Worm (Caenorhabditis elegans) whole organism, L1 larva: ENCODE measurements around the gene ssq-1.

Source experiments
- C34B4.2 ChIP-seq: sonication (generic microtip); optimal IDR thresholded peaks from 2 replicates; lab custom pipeline; 2017; ENCODE audit warnings: mild to moderate bottlenecking, missing genetic modification characterization, missing compliant biosample characterization
- F16B12.6 ChIP-seq: fragments of 150-350 bp; optimal IDR thresholded peaks from 2 replicates; lab custom pipeline; 2014; ENCODE audit warnings: missing biosample characterization, missing genetic modification characterization
- alr-1 ChIP-seq: fragments of 200-800 bp; sonication (Bioruptor generic); optimal IDR thresholded peaks from 2 replicates; lab custom pipeline; 2018; ENCODE audit warnings: borderline replicate concordance, mild to moderate bottlenecking, missing genetic modification characterization, missing compliant biosample characterization
- blmp-1 ChIP-seq: fragments of 150-350 bp; optimal IDR thresholded peaks from 2 replicates; lab custom pipeline; 2014; ENCODE audit warnings: missing biosample characterization, missing genetic modification characterization
- ceh-90 ChIP-seq: sonication (generic microtip); optimal IDR thresholded peaks from 2 replicates; lab custom pipeline; 2016; ENCODE audit warnings: missing genetic modification characterization, missing compliant biosample characterization
- dpl-1 ChIP-seq, 3 experiments: fragments of 150-350 bp in 2 of 3; sonication (generic microtip) in 1 of 3; optimal IDR thresholded peaks; 2 replicates each; lab custom pipeline; 2014 to 2017; ENCODE audit warnings: missing biosample characterization in 3 of 3, missing genetic modification characterization in 3 of 3, missing genetic modification reagents in 3 of 3
- efl-1 ChIP-seq, 4 experiments: fragments of 150-350 bp; optimal IDR thresholded peaks in 3 of 4; peaks in 1 of 4; 1 replicate in 1 of 4; 2 replicates in 3 of 4; lab custom pipeline; 2014; ENCODE audit warnings: missing biosample characterization in 2 of 4, missing genetic modification characterization in 2 of 4, missing genetic modification reagents in 2 of 4
- egl-13 ChIP-seq: sonication (generic microtip); optimal IDR thresholded peaks from 2 replicates; lab custom pipeline; 2016; ENCODE audit warnings: missing genotype, missing genetic modification reagents, missing genetic modification characterization, missing compliant biosample characterization
- elt-2 ChIP-seq: sonication (generic microtip); optimal IDR thresholded peaks from 2 replicates; lab custom pipeline; 2016; ENCODE audit warnings: missing genetic modification characterization, mild to moderate bottlenecking, inconsistent platforms, missing compliant biosample characterization, missing genetic modification reagents
- elt-3 ChIP-seq, 6 experiments: fragments of 150-350 bp in 1 of 6; sonication (generic microtip); optimal IDR thresholded peaks; 2 replicates each; lab custom pipeline; 2017 to 2018; ENCODE audit warnings: missing biosample characterization in 6 of 6, missing genetic modification characterization in 6 of 6, inconsistent platforms in 1 of 6
- ets-5 ChIP-seq: fragments of 200-800 bp; sonication (Bioruptor generic); IDR thresholded peaks from 2 replicates; pipeline ENCODE4 v1.3.6; 2022; ENCODE audit warnings: missing genetic modification characterization, missing compliant biosample characterization
- fkh-10 ChIP-seq: sonication (generic microtip); optimal IDR thresholded peaks from 2 replicates; lab custom pipeline; 2017; ENCODE audit warnings: missing biosample characterization, missing genetic modification reagents, missing genetic modification characterization
- fkh-8 ChIP-seq: sonication (generic microtip); optimal IDR thresholded peaks from 2 replicates; lab custom pipeline; 2016; ENCODE audit warnings: mild to moderate bottlenecking, missing genetic modification characterization, missing compliant biosample characterization
- fos-1 ChIP-seq: fragments of 150-350 bp; optimal IDR thresholded peaks from 2 replicates; lab custom pipeline; 2014; ENCODE audit warnings: missing biosample characterization, missing genetic modification characterization
- grh-1 ChIP-seq: fragments of 200-800 bp; sonication (Bioruptor generic); IDR thresholded peaks from 2 replicates; pipeline ENCODE4 v1.3.6; 2022; ENCODE audit warnings: missing genetic modification reagents, missing genetic modification characterization, missing compliant biosample characterization
- hlh-17 ChIP-seq: fragments of 200-800 bp; sonication (Bioruptor generic); optimal IDR thresholded peaks from 2 replicates; lab custom pipeline; 2018; ENCODE audit warnings: missing genetic modification characterization, mild to moderate bottlenecking, missing compliant biosample characterization, moderate library complexity, borderline replicate concordance
- jun-1 ChIP-seq: fragments of 150-350 bp; optimal IDR thresholded peaks from 2 replicates; lab custom pipeline; 2014; ENCODE audit warnings: missing biosample characterization, missing genetic modification reagents, missing genetic modification characterization
- lin-13 ChIP-seq: fragments of 150-350 bp; optimal IDR thresholded peaks from 2 replicates; lab custom pipeline; 2014; ENCODE audit warnings: missing biosample characterization, missing genetic modification reagents, missing genetic modification characterization
- lin-15B ChIP-seq: fragments of 150-350 bp; sonication (generic microtip); optimal IDR thresholded peaks from 3 replicates; lab custom pipeline; 2014; ENCODE audit warnings: missing biosample characterization, missing genetic modification characterization
- lin-35 ChIP-seq, 2 experiments: fragments of 150-350 bp; optimal IDR thresholded peaks; 2 replicates each; lab custom pipeline; 2014; ENCODE audit warnings: missing biosample characterization in 2 of 2, missing genetic modification characterization in 2 of 2, missing genetic modification reagents in 2 of 2
- lsy-2 ChIP-seq, 2 experiments: fragments of 150-350 bp; optimal IDR thresholded peaks; 2 replicates each; lab custom pipeline; 2014; ENCODE audit warnings: missing biosample characterization in 2 of 2, missing genetic modification characterization in 2 of 2
- mdl-1 ChIP-seq, 2 experiments: fragments of 150-350 bp; optimal IDR thresholded peaks; 2 replicates each; lab custom pipeline; 2014 to 2017; ENCODE audit warnings: missing biosample characterization in 2 of 2, missing genetic modification characterization in 2 of 2, inconsistent platforms in 1 of 2
- mef-2 ChIP-seq: fragments of 150-350 bp; optimal IDR thresholded peaks from 2 replicates; lab custom pipeline; 2014; ENCODE audit warnings: missing biosample characterization, missing genetic modification characterization
- mep-1 ChIP-seq: fragments of 150-350 bp; optimal IDR thresholded peaks from 2 replicates; lab custom pipeline; 2014; ENCODE audit warnings: missing biosample characterization, missing genetic modification characterization
- nhr-20 ChIP-seq: sonication (generic microtip); optimal IDR thresholded peaks from 2 replicates; lab custom pipeline; 2016; ENCODE audit warnings: mild to moderate bottlenecking, missing genetic modification characterization, missing compliant biosample characterization
- nhr-237 ChIP-seq: fragments of 150-350 bp; optimal IDR thresholded peaks from 2 replicates; lab custom pipeline; 2014; ENCODE audit warnings: missing biosample characterization, missing genetic modification characterization
- nhr-28 ChIP-seq: fragments of 150-350 bp; optimal IDR thresholded peaks from 2 replicates; lab custom pipeline; 2014; ENCODE audit warnings: missing biosample characterization, missing genetic modification characterization
- nhr-47 ChIP-seq: sonication (generic microtip); optimal IDR thresholded peaks from 2 replicates; lab custom pipeline; 2016; ENCODE audit warnings: mild to moderate bottlenecking, missing genetic modification characterization, moderate library complexity, missing compliant biosample characterization
- nhr-71 ChIP-seq: sonication (generic microtip); optimal IDR thresholded peaks from 2 replicates; lab custom pipeline; 2016; ENCODE audit warnings: mild to moderate bottlenecking, missing genetic modification characterization, moderate library complexity, missing compliant biosample characterization
- nhr-77 ChIP-seq: fragments of 150-350 bp; optimal IDR thresholded peaks from 2 replicates; lab custom pipeline; 2014; ENCODE audit warnings: missing biosample characterization, missing genetic modification characterization
- nhr-84 ChIP-seq: sonication (generic microtip); optimal IDR thresholded peaks from 2 replicates; lab custom pipeline; 2017; ENCODE audit warnings: missing biosample characterization, missing genetic modification characterization
- pag-3 ChIP-seq: sonication (generic microtip); optimal IDR thresholded peaks from 2 replicates; lab custom pipeline; 2017; ENCODE audit warnings: missing genetic modification characterization, mild to moderate bottlenecking, missing compliant biosample characterization, antibody characterized with exemption, borderline replicate concordance; ENCODE audit not compliant: insufficient read depth
- pqm-1 ChIP-seq: sonication (generic microtip); optimal IDR thresholded peaks from 3 replicates; lab custom pipeline; 2017; ENCODE audit warnings: missing biosample characterization, missing genetic modification characterization
- skn-1 ChIP-seq: fragments of 150-350 bp; optimal IDR thresholded peaks from 2 replicates; lab custom pipeline; 2014; ENCODE audit warnings: missing biosample characterization, missing genetic modification characterization
- sox-4 ChIP-seq: sonication (generic microtip); optimal IDR thresholded peaks from 2 replicates; lab custom pipeline; 2016; ENCODE audit warnings: missing genetic modification characterization, missing compliant biosample characterization
- swsn-7 ChIP-seq: sonication (generic microtip); optimal IDR thresholded peaks from 2 replicates; lab custom pipeline; 2016; ENCODE audit warnings: missing genetic modification characterization, missing compliant biosample characterization
- tbx-2 ChIP-seq: sonication (generic microtip); optimal IDR thresholded peaks from 2 replicates; lab custom pipeline; 2016; ENCODE audit warnings: missing genetic modification characterization, missing compliant biosample characterization
- unc-130 ChIP-seq: fragments of 150-350 bp; optimal IDR thresholded peaks from 2 replicates; lab custom pipeline; 2017; ENCODE audit warnings: missing biosample characterization, missing genetic modification characterization, inconsistent platforms
- vab-15 ChIP-seq: sonication (generic microtip); optimal IDR thresholded peaks from 2 replicates; lab custom pipeline; 2017; ENCODE audit warnings: missing genotype, mild to moderate bottlenecking, missing genetic modification characterization, missing compliant biosample characterization
- xbp-1 ChIP-seq: sonication (generic microtip); optimal IDR thresholded peaks from 2 replicates; lab custom pipeline; 2016; ENCODE audit warnings: missing genetic modification characterization, missing compliant biosample characterization

Gene ssq-1

ce11 chrIV:9815432-9815831, 36.9 kb upstream of the ssq-1 start, which contains the start of gene egl-20:
Gene egl-20 (minus strand): TSS chrIV:9815532.
- TF ChIP-seq sox-4 (tag; lab: Kevin White, UChicago) (no peak), ets-5 (GFP tag; lab: Robert Waterston, UW) (no peak), nhr-237 (tag; lab: Kevin White, UChicago) (no peak), xbp-1 (tag; lab: Kevin White, UChicago) (no peak), swsn-7 (tag; lab: Kevin White, UChicago) (no peak), ceh-90 (tag; lab: Kevin White, UChicago) (no peak), unc-130 (tag; lab: Kevin White, UChicago) (no peak), mep-1 (tag; lab: Kevin White, UChicago) (no peak), jun-1 (tag; lab: Kevin White, UChicago) (no peak)

- TF ChIP-seq vab-15, result no peak
- no peak for TF ChIP-seq fkh-10
- no peak for TF ChIP-seq pag-3 (tag; lab: Kevin White, UChicago)
- TF ChIP-seq C34B4.2 (tag; lab: Kevin White, UChicago), result no peak
- TF ChIP-seq blmp-1 (tag; lab: Kevin White, UChicago), result peak; percentile 53
These were observed 30.7 kb upstream of the ssq-1 start, which contains the start of gene col-123 for ce11 chrIV:9821621-9822020. Gene col-123 (plus strand): TSS chrIV:9821921.

- no peak for TF ChIP-seq pqm-1
- no peak for TF ChIP-seq F16B12.6
- no peak for TF ChIP-seq lsy-2 (tag; optimal IDR thresholded peaks at IDR 0.05; lab: Kevin White, UChicago)
- TF ChIP-seq mdl-1 (tag; optimal IDR thresholded peaks at IDR 0.05; lab: Kevin White, UChicago), result no peak
- TF ChIP-seq fos-1 (tag; lab: Kevin White, UChicago), result no peak
These were observed 29.8 kb upstream of the ssq-1 start for ce11 chrIV:9822585-9822984.

- TF ChIP-seq dpl-1 (GFP tag; optimal IDR thresholded peaks at IDR 0.05; lab: Kevin White, UChicago) (no peak), hlh-17 (no peak), vab-15 (no peak), tbx-2 (no peak), efl-1 (optimal IDR thresholded peaks at IDR 0.05; lab: Kevin White, UChicago) (no peak), efl-1 (GFP tag; optimal IDR thresholded peaks at IDR 0.05 in 1 of 2; lab: Kevin White, UChicago) (peak in 1 of 2 experiments; percentile 89), nhr-28 (tag; lab: Kevin White, UChicago) (no peak), nhr-77 (tag; lab: Kevin White, UChicago) (no peak), nhr-20 (tag; lab: Kevin White, UChicago) (no peak)
These were observed 27.9 kb upstream of the ssq-1 start, which contains the start of gene catp-6 for ce11 chrIV:9824480-9824879. Gene catp-6 (minus strand): TSS chrIV:9824580.

- TF ChIP-seq lsy-2 (tag; optimal IDR thresholded peaks at IDR 0.05; lab: Kevin White, UChicago) (peak in 1 of 2 experiments; percentile 53), nhr-71 (tag; lab: Kevin White, UChicago) (peak; percentile 55), dpl-1 (GFP tag; optimal IDR thresholded peaks at IDR 0.05; lab: Kevin White, UChicago) (peak; percentile 33 to 73 (median 59)), fkh-8 (tag; lab: Kevin White, UChicago) (peak; percentile 8), pag-3 (tag; lab: Kevin White, UChicago) (no peak), grh-1 (GFP tag; lab: Robert Waterston, UW) (no peak), tbx-2 (peak; percentile 2), ets-5 (GFP tag; lab: Robert Waterston, UW) (no peak), nhr-28 (tag; lab: Kevin White, UChicago) (no peak), swsn-7 (tag; lab: Kevin White, UChicago) (peak; percentile 25), unc-130 (tag; lab: Kevin White, UChicago) (peak; percentile 6), lin-15B (tag; lab: Kevin White, UChicago) (peak; percentile 21), lin-13 (GFP tag; lab: Kevin White, UChicago) (no peak), lin-35 (GFP tag; optimal IDR thresholded peaks at IDR 0.05; lab: Kevin White, UChicago) (peak; percentile 40 to 63), efl-1 (optimal IDR thresholded peaks at IDR 0.05; lab: Kevin White, UChicago) (peak; percentile 32 to 69), efl-1 (GFP tag; optimal IDR thresholded peaks at IDR 0.05 in 1 of 2; lab: Kevin White, UChicago) (peak; percentile 73 to 95), nhr-47 (tag; lab: Kevin White, UChicago) (no peak), xbp-1 (tag; lab: Kevin White, UChicago) (peak; percentile 9), elt-3 (tag; optimal IDR thresholded peaks at IDR 0.05; lab: Kevin White, UChicago) (no peak), egl-13 (tag; lab: Kevin White, UChicago) (no peak), alr-1 (tag; lab: Kevin White, UChicago) (no peak), fkh-10 (no peak), elt-2 (peak; percentile 57), skn-1 (no peak), mef-2 (tag; lab: Kevin White, UChicago) (no peak), nhr-84 (tag; lab: Kevin White, UChicago) (no peak), vab-15 (no peak), mep-1 (tag; lab: Kevin White, UChicago) (no peak)
These were observed 27.1 kb upstream of the ssq-1 start, which contains the start of gene mtr-4 for ce11 chrIV:9825196-9825744. Gene mtr-4 (plus strand): TSS chrIV:9825694.
